Worm (Caenorhabditis elegans) whole organism, L2 larva: ENCODE data around the gene mdt-20.

Source experiments
- R02D3.7 ChIP-seq: fragments of 150-350 bp; optimal IDR thresholded peaks from 2 replicates; lab custom pipeline; 2014; ENCODE audit warnings: missing biosample characterization, missing genetic modification characterization
- ceh-16 ChIP-seq: fragments of 150-350 bp; optimal IDR thresholded peaks from 2 replicates; lab custom pipeline; 2014; ENCODE audit warnings: missing biosample characterization, missing genetic modification characterization

DNA sequence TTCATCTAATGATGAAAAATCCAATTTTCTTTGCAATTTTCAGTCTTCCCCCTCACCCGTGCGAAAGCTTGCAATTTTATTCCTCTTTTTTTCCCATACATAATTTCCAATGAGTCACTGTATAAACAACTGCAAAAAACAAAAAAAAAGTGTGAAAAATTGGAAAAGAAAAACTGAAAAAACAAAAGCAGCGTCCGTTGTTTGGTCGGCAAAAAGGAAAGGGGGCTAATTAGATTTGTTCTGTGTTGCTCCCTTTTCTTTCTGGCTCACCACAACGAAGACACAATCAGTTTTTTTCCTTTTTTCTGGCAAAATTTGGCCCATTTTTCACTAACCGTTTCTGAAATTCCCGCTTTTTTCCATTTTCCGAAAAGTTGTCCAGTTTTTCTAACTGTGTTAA, 24.8 kb downstream of the mdt-20 start:
- no peak for TF ChIP-seq ceh-16 (tag; lab: Kevin White, UChicago)
- no peak for TF ChIP-seq R02D3.7 (tag; lab: Kevin White, UChicago)
